Fruit fly (Drosophila melanogaster): ENCODE data around the gene CG6023.

CG6023 gene

dm6 chrX:18297905-18298630, 22.9 kb downstream of the CG6023 start:
- TF ChIP-seq dmrt93B (GFP tag; optimal IDR thresholded peaks at IDR 0.05) = no peak
- TF ChIP-seq woc (GFP tag; optimal IDR thresholded peaks at IDR 0.05) = no peak
- no peak for TF ChIP-seq Vsx2 (GFP tag; optimal IDR thresholded peaks at IDR 0.05; ENCODE audit: partially characterized antibody)
- no peak for TF ChIP-seq Rel (GFP tag; optimal IDR thresholded peaks at IDR 0.05)
- no peak for TF ChIP-seq Rel (tag; optimal IDR thresholded peaks at IDR 0.05)
- TF ChIP-seq Myc (optimal IDR thresholded peaks at IDR 0.05) = no peak
- TF ChIP-seq sv (GFP tag; optimal IDR thresholded peaks at IDR 0.05) = no peak
- no peak for TF ChIP-seq CG9705 (GFP tag; optimal IDR thresholded peaks at IDR 0.05)
- no peak for TF ChIP-seq br (GFP tag; optimal IDR thresholded peaks at IDR 0.05)
- no peak for TF ChIP-seq Jra (GFP tag; optimal IDR thresholded peaks at IDR 0.05)
- no peak for TF ChIP-seq Dfd (GFP tag; optimal IDR thresholded peaks at IDR 0.05)
- TF ChIP-seq Sp1 (GFP tag; optimal IDR thresholded peaks at IDR 0.05) = no peak
- TF ChIP-seq usp (GFP tag; optimal IDR thresholded peaks at IDR 0.05) = no peak
- no peak for TF ChIP-seq GATAd (GFP tag; optimal IDR thresholded peaks at IDR 0.05)
- TF ChIP-seq OdsH (GFP tag; optimal IDR thresholded peaks at IDR 0.05) = no peak
- TF ChIP-seq Dif (GFP tag; optimal IDR thresholded peaks at IDR 0.05; ENCODE audit: partially characterized antibody) = no peak
- TF ChIP-seq Mio (GFP tag; optimal IDR thresholded peaks at IDR 0.05) = no peak
- no peak for TF ChIP-seq CG32264 (GFP tag; optimal IDR thresholded peaks at IDR 0.05)
- no peak for TF ChIP-seq fru (GFP tag; optimal IDR thresholded peaks at IDR 0.05)
- no peak for TF ChIP-seq sage (GFP tag; optimal IDR thresholded peaks at IDR 0.05)
- no peak for TF ChIP-seq lola (GFP tag; optimal IDR thresholded peaks at IDR 0.05)

- TF ChIP-seq Dif (GFP tag; optimal IDR thresholded peaks at IDR 0.05; ENCODE audit: partially characterized antibody) (no peak), fru (GFP tag; optimal IDR thresholded peaks at IDR 0.05) (peak; percentile 87), Abd-B (GFP tag; optimal IDR thresholded peaks at IDR 0.05) (no peak), Sp1 (GFP tag; optimal IDR thresholded peaks at IDR 0.05) (peak; percentile 88), Rel (GFP tag; optimal IDR thresholded peaks at IDR 0.05) (no peak), Rel (tag; optimal IDR thresholded peaks at IDR 0.05) (peak; percentile 72), CG32264 (GFP tag; optimal IDR thresholded peaks at IDR 0.05) (peak; percentile 72), lola (GFP tag; optimal IDR thresholded peaks at IDR 0.05) (no peak), Hnf4 (GFP tag; optimal IDR thresholded peaks at IDR 0.05) (peak; percentile 82), usp (GFP tag; optimal IDR thresholded peaks at IDR 0.05) (no peak), sv (GFP tag; optimal IDR thresholded peaks at IDR 0.05) (peak; percentile 52), CG9705 (GFP tag; optimal IDR thresholded peaks at IDR 0.05) (peak; percentile 82), N (GFP tag; optimal IDR thresholded peaks at IDR 0.05) (no peak), tai (GFP tag; optimal IDR thresholded peaks at IDR 0.05) (peak; percentile 59), OdsH (GFP tag; optimal IDR thresholded peaks at IDR 0.05) (peak; percentile 80), h (GFP tag; optimal IDR thresholded peaks at IDR 0.05) (peak; percentile 88), dsf (GFP tag; optimal IDR thresholded peaks at IDR 0.05; ENCODE audit: borderline replicate concordance) (peak; percentile 41), brk (GFP tag; optimal IDR thresholded peaks at IDR 0.05) (peak; percentile 58), Hr83 (GFP tag; optimal IDR thresholded peaks at IDR 0.05; ENCODE audit: poor library complexity, severe bottlenecking) (peak; percentile 15), jim (GFP tag; optimal IDR thresholded peaks at IDR 0.05) (no peak), Hr78 (GFP tag; optimal IDR thresholded peaks at IDR 0.05) (no peak), rgr (GFP tag; optimal IDR thresholded peaks at IDR 0.05) (peak; percentile 88), br (GFP tag; optimal IDR thresholded peaks at IDR 0.05) (peak; percentile 87), HLH106 (tag; optimal IDR thresholded peaks at IDR 0.05) (peak; percentile 93), dl (GFP tag; optimal IDR thresholded peaks at IDR 0.05; ENCODE audit: insufficient read depth in 1 of 2, partially characterized antibody in 2 of 2) (no peak), psq (GFP tag; optimal IDR thresholded peaks at IDR 0.05) (peak; percentile 75), foxo (GFP tag; optimal IDR thresholded peaks at IDR 0.05) (peak in 1 of 2 experiments; percentile 87), ey (GFP tag; optimal IDR thresholded peaks at IDR 0.05) (peak; percentile 89), Jra (GFP tag; optimal IDR thresholded peaks at IDR 0.05) (peak; percentile 52), sage (GFP tag; optimal IDR thresholded peaks at IDR 0.05) (peak; percentile 81), Mio (GFP tag; optimal IDR thresholded peaks at IDR 0.05) (peak; percentile 32), woc (GFP tag; optimal IDR thresholded peaks at IDR 0.05) (peak; percentile 83), dmrt93B (GFP tag; optimal IDR thresholded peaks at IDR 0.05) (peak; percentile 83), GATAd (GFP tag; optimal IDR thresholded peaks at IDR 0.05) (no peak)
Measured at dm6 chrX:18294031-18294430, 27.0 kb downstream of the CG6023 start.
